Worm (Caenorhabditis elegans): ENCODE results near the gene hpo-26.
A peak's percentile ranks its signal among the peaks of the same experiment; 100 is the strongest.
"Not testable (repeated sequence)": the region's sequence is repeated elsewhere in the genome, so short reads cannot be mapped to it uniquely, and the experiment has no call there.

hpo-26 gene

DNA sequence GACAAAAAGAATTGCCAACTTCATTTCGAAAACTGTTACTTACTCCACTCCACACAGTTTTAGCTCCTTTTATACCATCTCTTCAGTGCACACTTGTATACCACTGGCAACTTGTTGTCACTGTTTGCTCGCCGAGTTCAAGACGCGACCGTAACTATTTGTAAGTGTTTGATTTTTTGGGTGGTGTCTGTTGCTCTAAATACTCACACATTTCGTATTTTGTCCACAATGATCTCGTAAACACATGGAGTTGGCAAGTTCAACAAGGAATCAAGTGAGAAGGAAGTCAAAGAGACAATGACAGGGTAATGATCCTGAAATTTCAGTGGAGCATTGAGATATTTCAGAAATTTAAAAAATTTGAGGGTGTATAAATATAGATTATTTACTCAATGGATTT lies at the start of gene hpo-26:
Gene hpo-26, minus strand, starts transcription at position 31 of the 400 bp plus-strand sequence.
- TF ChIP-seq ZK546.5 (tag; optimal IDR thresholded peaks at IDR 0.05) (no peak), lin-1 (GFP tag; IDR thresholded peaks at IDR 0.05) (no peak), mdt-29 (GFP tag; IDR thresholded peaks at IDR 0.05) (no peak), skn-1 (tag; optimal IDR thresholded peaks at IDR 0.05) (no peak), ceh-62 (tag; optimal IDR thresholded peaks at IDR 0.05) (no peak), nhr-76 (tag; optimal IDR thresholded peaks at IDR 0.05) (no peak), unc-130 (GFP tag; optimal IDR thresholded peaks at IDR 0.05) (no peak), daf-16 (GFP tag; optimal IDR thresholded peaks at IDR 0.05) (no peak), daf-16 (tag; optimal IDR thresholded peaks at IDR 0.05) (peak; percentile 75), ceh-32 (tag; optimal IDR thresholded peaks at IDR 0.05; ENCODE audit: poor library complexity) (no peak), unc-39 (tag; optimal IDR thresholded peaks at IDR 0.05) (no peak), zip-2 (tag; optimal IDR thresholded peaks at IDR 0.05) (no peak), egl-43 (GFP tag; IDR thresholded peaks at IDR 0.05) (0 out of 2 replicates have a peak, but pooled peaks have one; percentile 4), F10B5.3 (tag; optimal IDR thresholded peaks at IDR 0.05) (no peak), gei-8 (GFP tag; optimal IDR thresholded peaks at IDR 0.05) (no peak), dve-1 (tag; optimal IDR thresholded peaks at IDR 0.05; ENCODE audit: insufficient read depth) (no peak), mes-2 (tag; optimal IDR thresholded peaks at IDR 0.05; ENCODE audit: poor library complexity, severe bottlenecking) (peak; percentile 5), lim-7 (GFP tag; IDR thresholded peaks at IDR 0.05) (no peak)

DNA sequence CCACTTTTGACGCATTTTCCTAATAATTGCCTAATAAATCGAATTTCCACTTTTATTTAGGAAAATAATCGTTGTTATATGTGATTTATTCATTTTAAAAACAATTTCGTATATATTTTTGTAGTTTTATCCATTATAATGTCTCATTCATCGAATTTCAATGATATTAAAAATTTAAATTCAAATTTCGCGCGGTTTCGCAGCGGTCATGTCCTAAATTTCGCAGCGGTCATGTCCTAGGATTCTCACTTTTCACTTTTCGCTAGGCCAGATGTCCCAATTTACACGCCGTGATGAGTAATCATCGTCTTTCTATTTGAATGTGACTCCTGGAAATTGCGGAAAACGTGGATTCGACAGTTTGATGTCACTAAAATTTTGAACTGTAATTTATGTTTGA lies 48.9 kb upstream of the hpo-26 start, which contains the start of gene ZK1055.4:
Gene ZK1055.4, plus strand, starts transcription at position 301 of the 400 bp plus-strand sequence.
- TF ChIP-seq rbr-2 (tag; optimal IDR thresholded peaks at IDR 0.05); dpl-1 (GFP tag; optimal IDR thresholded peaks at IDR 0.05); nhr-111 (GFP tag; optimal IDR thresholded peaks at IDR 0.05): not testable (repeated sequence)

DNA sequence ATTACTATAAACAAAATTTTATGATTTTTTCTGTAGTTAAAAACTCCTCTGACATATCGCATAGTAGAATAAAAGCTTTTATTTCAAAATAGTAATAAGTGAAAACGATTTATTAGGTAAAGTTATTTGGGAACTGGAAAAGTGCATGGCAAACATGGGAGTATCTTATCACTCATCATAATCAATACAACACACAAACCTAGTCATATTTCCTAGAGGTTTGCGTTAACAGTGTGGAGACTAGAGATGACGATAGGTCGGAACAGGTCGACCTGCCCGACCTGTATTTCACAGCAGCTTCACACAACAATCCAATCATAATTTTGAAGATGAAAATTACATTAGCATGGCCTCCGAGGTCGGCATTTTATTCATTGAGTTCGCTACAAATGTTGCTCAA lies 47.1 kb upstream of the hpo-26 start, which contains the start of gene EGAP9.3:
Gene EGAP9.3, minus strand, starts transcription at position 131 of the 400 bp plus-strand sequence.
- TF ChIP-seq lin-1 (GFP tag; IDR thresholded peaks at IDR 0.05) (no peak), daf-16 (GFP tag; optimal IDR thresholded peaks at IDR 0.05) (no peak), daf-16 (tag; optimal IDR thresholded peaks at IDR 0.05) (peak; percentile 19), pqm-1 (tag; optimal IDR thresholded peaks at IDR 0.05) (peak; percentile 43), madf-5 (GFP tag; IDR thresholded peaks at IDR 0.05) (no peak), nhr-28 (tag; optimal IDR thresholded peaks at IDR 0.05) (peak; percentile 69), mdt-29 (GFP tag; IDR thresholded peaks at IDR 0.05) (no peak), gei-8 (GFP tag; optimal IDR thresholded peaks at IDR 0.05) (no peak), T26A8.4 (GFP tag; IDR thresholded peaks at IDR 0.05) (no peak)

DNA sequence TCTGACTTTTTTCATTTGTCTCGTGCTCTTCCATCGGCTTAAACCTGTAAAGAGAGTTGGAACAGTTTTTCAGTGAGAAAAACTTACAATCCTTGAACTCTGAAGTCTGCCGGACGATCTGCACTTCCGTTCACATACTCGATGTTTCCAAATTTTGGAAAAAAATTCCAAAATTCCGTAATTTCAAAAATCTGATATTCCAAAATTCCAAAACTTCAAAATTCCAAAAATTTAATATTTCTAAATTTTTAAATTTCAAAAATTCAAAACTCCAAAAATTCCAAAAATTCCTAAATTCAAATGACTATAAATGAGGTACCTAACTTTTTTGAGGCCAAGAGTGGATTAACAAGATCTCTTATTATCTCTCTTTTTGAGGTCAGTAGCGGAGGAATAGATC lies 43.7 kb upstream of the hpo-26 start, which contains the start of gene EGAP9.4:
Gene EGAP9.4, plus strand, starts transcription at position 301 of the 400 bp plus-strand sequence.
- TF ChIP-seq F37D6.2 (tag; optimal IDR thresholded peaks at IDR 0.05) (no peak), F49E8.2 (tag; optimal IDR thresholded peaks at IDR 0.05; ENCODE audit: borderline replicate concordance) (no peak), R02D3.7 (tag; optimal IDR thresholded peaks at IDR 0.05) (no peak), jun-1 (tag; optimal IDR thresholded peaks at IDR 0.05) (no peak), egl-43 (GFP tag; IDR thresholded peaks at IDR 0.05) (no peak), lin-39 (tag; optimal IDR thresholded peaks at IDR 0.05) (no peak), unc-130 (GFP tag; optimal IDR thresholded peaks at IDR 0.05) (no peak), D1046.2 (GFP tag; IDR thresholded peaks at IDR 0.05) (no peak), F44E2.7 (GFP tag; IDR thresholded peaks at IDR 0.05) (no peak)

DNA sequence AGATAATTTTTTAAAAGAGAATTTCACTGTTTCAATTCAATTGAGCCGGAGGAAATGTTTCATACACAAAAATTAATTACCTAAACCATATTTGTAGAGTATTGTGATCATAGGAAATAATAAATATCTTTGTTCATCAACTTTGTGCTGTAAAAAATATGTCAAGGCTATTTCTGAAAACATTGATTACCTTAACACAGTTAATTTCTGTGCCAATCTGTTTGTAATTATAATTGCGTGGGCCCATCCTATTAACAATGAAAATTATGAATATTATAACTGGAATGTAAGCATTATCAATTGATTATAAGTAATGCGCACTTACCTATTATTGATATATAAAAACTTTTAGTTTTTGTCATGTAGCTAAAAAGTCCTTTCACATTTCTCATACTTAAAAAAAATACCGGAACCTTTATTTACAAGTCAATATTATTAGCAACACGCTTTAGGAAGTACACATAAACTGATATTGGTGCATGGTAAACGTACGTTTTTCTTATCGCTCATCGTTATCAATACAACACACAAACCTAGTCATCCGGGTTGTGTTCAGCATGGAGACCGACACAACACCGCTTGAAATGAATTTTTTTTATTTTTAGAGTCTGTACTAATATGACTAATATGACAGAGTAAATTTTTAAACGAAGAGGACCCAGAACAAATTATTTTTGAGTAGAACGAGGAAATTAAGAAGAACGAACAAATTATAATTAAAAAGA lies 42.7 kb upstream of the hpo-26 start, which contains the start of gene fut-2:
Gene fut-2, minus strand, starts transcription at position 485 of the 725 bp plus-strand sequence.
- TF ChIP-seq dve-1 (tag; optimal IDR thresholded peaks at IDR 0.05; ENCODE audit: insufficient read depth) (peak; percentile 67), pha-4 (GFP tag; IDR thresholded peaks at IDR 0.05) (no peak), pha-4 (tag; optimal IDR thresholded peaks at IDR 0.05) (no peak), daf-8 (GFP tag; IDR thresholded peaks at IDR 0.05) (no peak), pqm-1 (tag; optimal IDR thresholded peaks at IDR 0.05) (peak; percentile 98), fos-1 (tag; optimal IDR thresholded peaks at IDR 0.05) (no peak), aha-1 (tag) (peak; percentile 90), T26A8.4 (GFP tag; IDR thresholded peaks at IDR 0.05) (no peak), madf-9 (GFP tag; conservative IDR thresholded peaks at IDR 0.05) (no peak), snpc-1.2 (GFP tag; IDR thresholded peaks at IDR 0.05) (no peak), F44E2.7 (GFP tag; IDR thresholded peaks at IDR 0.05) (no peak), arid-1 (GFP tag; conservative IDR thresholded peaks at IDR 0.05) (no peak), dmd-6 (GFP tag; IDR thresholded peaks at IDR 0.05) (peak; percentile 33; the same call in 1 of the 2 replicates), ceh-20 (GFP tag; IDR thresholded peaks at IDR 0.05) (no peak), ceh-28 (tag; optimal IDR thresholded peaks at IDR 0.05) (no peak), nhr-28 (tag; optimal IDR thresholded peaks at IDR 0.05) (peak; percentile 90)
